Worm (Caenorhabditis elegans): Measurements from ENCODE around the gene F44F4.9.

DNA sequence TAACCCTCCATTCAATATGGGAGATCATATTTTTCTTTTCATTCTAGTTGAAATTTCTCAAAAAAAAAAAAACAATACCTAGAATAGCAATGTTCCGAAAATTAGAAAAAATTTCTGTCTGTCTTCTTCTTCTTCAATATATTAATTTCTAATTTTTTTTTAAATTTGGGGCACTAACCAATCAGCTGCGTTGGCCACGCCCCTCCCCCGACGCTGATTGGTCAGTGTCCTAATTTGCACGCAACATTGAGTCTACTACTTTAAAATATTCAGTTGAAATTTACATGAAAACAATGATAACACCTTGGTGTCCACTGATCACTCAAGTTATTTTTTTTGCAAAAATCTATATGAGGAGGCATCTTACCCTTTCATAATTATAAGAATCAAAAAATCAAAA lies 19.7 kb downstream of the F44F4.9 start:
- no peak for TF ChIP-seq klf-2 (GFP tag; conservative IDR thresholded peaks at IDR 0.05)
- TF ChIP-seq ref-1 (GFP tag; conservative IDR thresholded peaks at IDR 0.05), result no peak
- no peak for TF ChIP-seq med-1 (GFP tag; optimal IDR thresholded peaks at IDR 0.05; ENCODE audit: insufficient read depth)

All from whole organism, midembryonic.